Fruit fly (Drosophila melanogaster) whole organism, prepupa: ENCODE measurements around the gene CG9098.
A peak's percentile ranks its signal among the peaks of the same experiment; 100 is the strongest.

Experiments used
- Blimp-1 ChIP-seq: fragments of 200-800 bp; sonication (Bioruptor generic); optimal IDR thresholded peaks from 3 replicates; lab custom pipeline; 2017; ENCODE audit warnings: missing biosample characterization, missing genetic modification characterization, mild to moderate bottlenecking, moderate library complexity, missing genetic modification reagents
- CG10669 ChIP-seq: fragments of 200-800 bp; sonication (Bioruptor generic); optimal IDR thresholded peaks from 3 replicates; lab custom pipeline; 2018; ENCODE audit warnings: missing biosample characterization, mild to moderate bottlenecking, missing genetic modification characterization, moderate library complexity
- CG15336 ChIP-seq: fragments of 200-800 bp; sonication (Bioruptor generic); IDR thresholded peaks from 2 replicates; pipeline ENCODE4 v1.3.6; 2022; ENCODE audit warnings: missing biosample characterization, missing genetic modification characterization
- CG1621 ChIP-seq: fragments of 200-800 bp; sonication (Bioruptor generic); optimal IDR thresholded peaks from 3 replicates; lab custom pipeline; 2018; ENCODE audit warnings: missing biosample characterization, mild to moderate bottlenecking, missing genetic modification characterization
- CG32006 ChIP-seq: fragments of 200-800 bp; sonication (Bioruptor generic); optimal IDR thresholded peaks from 3 replicates; lab custom pipeline; 2017; ENCODE audit warnings: missing biosample characterization, mild to moderate bottlenecking, missing genetic modification characterization
- CG34406 ChIP-seq: fragments of 200-800 bp; sonication (Bioruptor generic); optimal IDR thresholded peaks from 3 replicates; lab custom pipeline; 2016; ENCODE audit warnings: missing biosample characterization, missing genetic modification characterization
- CG4318 ChIP-seq: fragments of 200-800 bp; sonication (Bioruptor generic); optimal IDR thresholded peaks from 3 replicates; lab custom pipeline; 2017; ENCODE audit warnings: missing biosample characterization, mild to moderate bottlenecking, missing genetic modification characterization
- CG6163 ChIP-seq: fragments of 200-800 bp; sonication (Bioruptor generic); IDR thresholded peaks from 3 replicates; pipeline ENCODE4 v1.3.6; 2022; ENCODE audit warnings: missing biosample characterization, missing genetic modification characterization
- CG6276 ChIP-seq: fragments of 200-800 bp; sonication (Bioruptor generic); optimal IDR thresholded peaks from 2 replicates; lab custom pipeline; 2017; ENCODE audit warnings: missing biosample characterization, mild to moderate bottlenecking, missing genetic modification characterization
- CG6808 ChIP-seq: fragments of 200-800 bp; sonication (Bioruptor generic); optimal IDR thresholded peaks from 3 replicates; lab custom pipeline; 2017; ENCODE audit warnings: missing biosample characterization, missing genetic modification characterization, mild to moderate bottlenecking, moderate library complexity, missing genetic modification reagents
- CG6854 ChIP-seq: fragments of 200-800 bp; sonication (Bioruptor generic); optimal IDR thresholded peaks from 2 replicates; lab custom pipeline; 2017; ENCODE audit warnings: missing biosample characterization, mild to moderate bottlenecking, missing genetic modification characterization
- CG7368 ChIP-seq: fragments of 200-800 bp; sonication (Bioruptor generic); optimal IDR thresholded peaks from 3 replicates; lab custom pipeline; 2016; ENCODE audit warnings: missing biosample characterization, missing genetic modification characterization
- CG8119 ChIP-seq: fragments of 200-800 bp; sonication (Bioruptor generic); IDR thresholded peaks from 3 replicates; pipeline ENCODE4 v1.3.6; 2022; ENCODE audit warnings: missing biosample characterization, missing genetic modification characterization
- CG8319 ChIP-seq: fragments of 200-800 bp; sonication (Bioruptor generic); optimal IDR thresholded peaks from 3 replicates; lab custom pipeline; 2016; ENCODE audit warnings: missing biosample characterization, missing genetic modification characterization
- CG8632 ChIP-seq: fragments of 200-800 bp; sonication (Bioruptor generic); optimal IDR thresholded peaks from 3 replicates; lab custom pipeline; 2016; ENCODE audit warnings: missing biosample characterization, missing genetic modification characterization
- CG9139 ChIP-seq: fragments of 200-800 bp; sonication (Bioruptor generic); optimal IDR thresholded peaks from 3 replicates; lab custom pipeline; 2017; ENCODE audit warnings: missing biosample characterization, mild to moderate bottlenecking, missing genetic modification characterization
- Eip75B ChIP-seq: fragments of 200-800 bp; sonication (Bioruptor generic); optimal IDR thresholded peaks from 3 replicates; lab custom pipeline; 2016; ENCODE audit warnings: missing biosample characterization, missing genetic modification characterization
- Eip78C ChIP-seq: fragments of 200-800 bp; sonication (Bioruptor generic); peaks from one replicate; lab custom pipeline; 2016; ENCODE audit warnings: missing biosample characterization, missing genetic modification characterization
- Ets21C ChIP-seq: fragments of 200-800 bp; sonication (Bioruptor generic); optimal IDR thresholded peaks from 3 replicates; lab custom pipeline; 2016; ENCODE audit warnings: missing biosample characterization, missing genetic modification characterization
- Ets96B ChIP-seq: fragments of 200-800 bp; optimal IDR thresholded peaks from 2 replicates; lab custom pipeline; 2019; ENCODE audit warnings: missing biosample characterization, mild to moderate bottlenecking, missing genetic modification characterization, moderate library complexity
- Hr38 ChIP-seq: sonication (Bioruptor generic); optimal IDR thresholded peaks from 2 replicates; lab custom pipeline; 2016; ENCODE audit warnings: missing biosample characterization, missing genetic modification characterization
- Hr39 ChIP-seq: fragments of 200-800 bp; sonication (Bioruptor generic); optimal IDR thresholded peaks from 2 replicates; lab custom pipeline; 2016; ENCODE audit warnings: missing biosample characterization, missing genetic modification characterization
- Lpt ChIP-seq: fragments of 200-800 bp; sonication (Bioruptor generic); optimal IDR thresholded peaks from 3 replicates; lab custom pipeline; 2016; ENCODE audit warnings: missing biosample characterization, missing genetic modification characterization
- Met ChIP-seq: fragments of 200-800 bp; sonication (Bioruptor generic); optimal IDR thresholded peaks from 3 replicates; lab custom pipeline; 2016; ENCODE audit warnings: missing biosample characterization, missing genetic modification characterization
- Smox ChIP-seq: fragments of 200-800 bp; sonication (Bioruptor generic); optimal IDR thresholded peaks from 3 replicates; lab custom pipeline; 2016; ENCODE audit warnings: missing biosample characterization, missing genetic modification characterization
- Sox14 ChIP-seq: fragments of 200-800 bp; sonication (Bioruptor generic); optimal IDR thresholded peaks from 3 replicates; lab custom pipeline; 2016; ENCODE audit warnings: missing biosample characterization, missing genetic modification characterization
- achi ChIP-seq: fragments of 200-800 bp; sonication (Bioruptor generic); optimal IDR thresholded peaks from 3 replicates; lab custom pipeline; 2016; ENCODE audit warnings: missing biosample characterization, missing genetic modification characterization
- cyc ChIP-seq: fragments of 200-800 bp; sonication (Bioruptor generic); optimal IDR thresholded peaks from 3 replicates; lab custom pipeline; 2016; ENCODE audit warnings: missing biosample characterization, missing genetic modification characterization
- dsx ChIP-seq: fragments of 200-800 bp; optimal IDR thresholded peaks from 3 replicates; lab custom pipeline; 2019; ENCODE audit warnings: missing biosample characterization, mild to moderate bottlenecking, missing genetic modification characterization, moderate library complexity; ENCODE audit not compliant: poor library complexity, severe bottlenecking
- eg ChIP-seq: fragments of 200-800 bp; sonication (Bioruptor generic); IDR thresholded peaks from 3 replicates; pipeline ENCODE4 v1.3.6; 2022; ENCODE audit warnings: missing biosample characterization, missing genetic modification characterization
- esn ChIP-seq: fragments of 200-800 bp; sonication (Bioruptor generic); optimal IDR thresholded peaks from 2 replicates; lab custom pipeline; 2016; ENCODE audit warnings: missing biosample characterization, mild to moderate bottlenecking, missing genetic modification characterization, moderate library complexity
- fd59A ChIP-seq: fragments of 200-800 bp; sonication (Bioruptor generic); optimal IDR thresholded peaks from 2 replicates; lab custom pipeline; 2017; ENCODE audit warnings: missing biosample characterization, mild to moderate bottlenecking, missing genetic modification characterization, missing genetic modification reagents
- fd85E ChIP-seq: fragments of 200-800 bp; sonication (Bioruptor generic); optimal IDR thresholded peaks from 3 replicates; lab custom pipeline; 2016; ENCODE audit warnings: missing biosample characterization, missing genetic modification characterization
- lz ChIP-seq: fragments of 200-800 bp; sonication (Bioruptor generic); optimal IDR thresholded peaks from 3 replicates; lab custom pipeline; 2016; ENCODE audit warnings: missing biosample characterization, missing genetic modification characterization
- net ChIP-seq: fragments of 200-800 bp; sonication (Bioruptor generic); optimal IDR thresholded peaks from 3 replicates; lab custom pipeline; 2016; ENCODE audit warnings: missing biosample characterization, missing genetic modification characterization
- salr ChIP-seq, 2 experiments: fragments of 200-800 bp; sonication (Bioruptor generic); optimal IDR thresholded peaks; 3 replicates each; lab custom pipeline; 2016 to 2018; ENCODE audit warnings: missing biosample characterization in 2 of 2, missing genetic modification characterization in 2 of 2, mild to moderate bottlenecking in 1 of 2
- spab ChIP-seq: fragments of 200-800 bp; sonication (Bioruptor generic); optimal IDR thresholded peaks from 2 replicates; lab custom pipeline; 2017; ENCODE audit warnings: missing biosample characterization, mild to moderate bottlenecking, missing genetic modification characterization, missing genetic modification reagents
- ss ChIP-seq, 2 experiments: fragments of 200-800 bp; sonication (Bioruptor generic); optimal IDR thresholded peaks; 2 replicates in 1 of 2; 3 replicates in 1 of 2; lab custom pipeline; 2017 to 2018; ENCODE audit warnings: mild to moderate bottlenecking in 2 of 2, missing biosample characterization in 2 of 2, missing genetic modification characterization in 2 of 2, moderate library complexity in 1 of 2
- svp ChIP-seq: fragments of 200-800 bp; sonication (Bioruptor generic); peaks from one replicate; lab custom pipeline; 2016; ENCODE audit warnings: missing biosample characterization, missing genetic modification characterization
- topi ChIP-seq: fragments of 200-800 bp; sonication (Bioruptor generic); optimal IDR thresholded peaks from 3 replicates; lab custom pipeline; 2016; ENCODE audit warnings: missing biosample characterization, missing genetic modification characterization
- vri ChIP-seq: fragments of 200-800 bp; sonication (Bioruptor generic); optimal IDR thresholded peaks from 3 replicates; lab custom pipeline; 2016; ENCODE audit warnings: missing biosample characterization, mild to moderate bottlenecking, missing genetic modification characterization

CG9098 gene

DNA sequence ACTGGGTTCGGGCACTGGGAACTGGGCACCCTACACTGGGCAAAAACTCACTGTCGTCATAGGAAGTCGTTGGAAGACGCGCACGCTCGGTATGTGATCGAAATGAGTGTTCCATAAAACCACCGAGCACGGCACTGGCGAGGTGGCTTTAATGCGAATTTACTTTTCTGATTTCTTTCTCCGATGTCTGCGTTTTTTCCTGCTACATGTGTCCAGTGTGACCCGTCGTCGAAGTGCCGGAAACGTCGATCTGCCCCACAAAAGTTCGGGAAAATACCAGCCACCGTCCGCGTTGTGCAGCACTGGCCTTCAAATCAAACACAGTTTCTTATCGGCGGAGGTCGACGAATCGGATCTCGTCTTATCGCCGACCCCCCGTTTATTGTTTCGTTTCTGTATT lies 12.9 kb downstream of the CG9098 start, which contains the start of gene Kdm5:
Kdm5 (minus strand) TSS at position 255 of the 400 bp plus-strand sequence.
- TF ChIP-seq Eip75B (GFP tag; lab: Kevin White, UChicago) (peak; percentile 17), CG15336 (GFP tag; lab: Robert Waterston, UW) (peak; percentile 45; the same call in 1 of the 2 replicates), CG6163 (GFP tag; lab: Robert Waterston, UW) (0 out of 3 replicates have a peak, but pooled peaks have one; percentile 16), CG8119 (GFP tag; lab: Robert Waterston, UW) (0 out of 3 replicates have a peak, but pooled peaks have one; percentile 26), CG1621 (tag; lab: Kevin White, UChicago) (no peak), Eip78C (GFP tag; lab: Kevin White, UChicago) (peak; percentile 43), vri (GFP tag; lab: Kevin White, UChicago) (peak; percentile 28), Hr39 (GFP tag; lab: Kevin White, UChicago) (no peak), esn (GFP tag; lab: Kevin White, UChicago) (peak; percentile 23), dsx (GFP tag; lab: Kevin White, UChicago) (no peak), Met (GFP tag; lab: Kevin White, UChicago) (peak; percentile 17), Ets21C (no peak), Hr38 (GFP tag; lab: Kevin White, UChicago) (no peak), Sox14 (GFP tag; lab: Kevin White, UChicago) (peak; percentile 41), CG4318 (GFP tag; lab: Kevin White, UChicago) (no peak), fd85E (GFP tag; lab: Kevin White, UChicago) (no peak), Ets96B (no peak), ss (GFP tag; optimal IDR thresholded peaks at IDR 0.05; lab: Kevin White, UChicago) (peak in 1 of 2 experiments; percentile 7), Smox (GFP tag; lab: Kevin White, UChicago) (no peak), eg (peak; percentile 41; the same call in 1 of the 3 replicates), Lpt (GFP tag; lab: Kevin White, UChicago) (no peak), topi (GFP tag; lab: Kevin White, UChicago) (no peak), svp (GFP tag; lab: Kevin White, UChicago) (peak; percentile 96), CG6854 (GFP tag; lab: Kevin White, UChicago) (peak; percentile 20)

DNA sequence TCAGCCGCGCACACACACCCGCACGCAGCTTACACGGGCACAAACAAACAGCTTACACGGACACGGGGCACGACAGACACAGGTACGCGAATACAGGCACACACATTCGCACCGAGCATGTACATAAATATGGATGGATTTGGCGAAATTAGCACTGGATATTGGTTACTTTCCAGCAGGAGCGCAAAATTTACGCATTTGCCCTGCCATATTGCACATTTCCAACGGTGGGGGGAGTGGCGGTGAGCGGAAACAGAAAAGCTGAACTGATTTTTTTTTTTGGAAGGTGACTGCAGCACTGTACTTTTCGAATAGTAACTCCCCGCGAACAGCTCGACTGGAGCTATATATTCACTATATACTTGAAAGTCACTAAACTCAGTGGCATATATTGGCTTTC lies 13.8 kb downstream of the CG9098 start:
- TF ChIP-seq CG15336 (GFP tag; lab: Robert Waterston, UW) (peak; percentile 11; the same call in 1 of the 2 replicates), Eip75B (GFP tag; lab: Kevin White, UChicago) (no peak)

DNA sequence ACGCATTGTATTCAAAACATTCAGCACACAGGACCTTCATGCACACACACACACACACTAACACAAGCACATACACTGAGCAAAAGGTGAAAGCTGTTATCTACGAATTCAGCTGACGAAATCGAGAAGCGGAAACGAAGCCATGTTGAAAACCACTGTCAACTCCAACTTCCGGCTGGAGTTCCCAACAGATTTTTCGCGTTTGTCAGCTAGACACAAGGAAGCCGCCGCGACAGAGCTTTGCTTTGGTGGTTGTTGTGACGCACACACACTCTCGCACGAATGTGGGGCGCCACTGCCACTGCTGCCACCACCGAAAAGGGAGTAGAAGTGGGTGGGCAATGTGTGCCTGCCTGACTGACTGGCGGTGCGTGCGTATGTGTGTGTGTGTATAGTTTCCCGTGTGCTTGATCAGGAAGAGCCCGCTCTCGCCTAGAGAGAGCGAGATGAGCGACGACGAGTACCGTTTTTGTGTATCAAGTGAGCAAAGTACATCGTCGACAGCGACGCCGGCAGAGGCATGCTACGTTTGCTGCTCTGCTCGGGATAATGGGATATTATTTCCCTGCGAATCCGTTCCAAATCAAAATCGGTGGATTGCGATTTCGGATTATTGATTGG lies 14.4 kb downstream of the CG9098 start:
- no peak for TF ChIP-seq Met (GFP tag; lab: Kevin White, UChicago)
- peak; percentile 69 for TF ChIP-seq CG6854 (GFP tag; lab: Kevin White, UChicago)
- peak; percentile 12 for TF ChIP-seq CG7368 (GFP tag; lab: Kevin White, UChicago)
- TF ChIP-seq esn (GFP tag; lab: Kevin White, UChicago) = peak; percentile 45
- no peak for TF ChIP-seq dsx (GFP tag; lab: Kevin White, UChicago)
- TF ChIP-seq Lpt (GFP tag; lab: Kevin White, UChicago) = no peak
- TF ChIP-seq salr (GFP tag; optimal IDR thresholded peaks at IDR 0.05; lab: Kevin White, UChicago) = peak in 1 of 2 experiments; percentile 8
- TF ChIP-seq Blimp-1 (GFP tag; lab: Kevin White, UChicago) = peak; percentile 50
- peak; percentile 71 for TF ChIP-seq Eip78C (GFP tag; lab: Kevin White, UChicago)
- TF ChIP-seq CG10669 = peak; percentile 39
- TF ChIP-seq CG8119 (GFP tag; lab: Robert Waterston, UW) = peak; percentile 35; the same call in 1 of the 3 replicates
- TF ChIP-seq CG9139 = peak; percentile 57
- TF ChIP-seq lz (GFP tag; lab: Kevin White, UChicago) = no peak
- peak; percentile 60 for TF ChIP-seq CG6808 (GFP tag; lab: Kevin White, UChicago)
- TF ChIP-seq CG8319 (GFP tag; lab: Kevin White, UChicago) = peak; percentile 12
- peak; percentile 16 for TF ChIP-seq fd59A (GFP tag; lab: Kevin White, UChicago)
- no peak for TF ChIP-seq CG32006
- TF ChIP-seq CG6276 = peak; percentile 22
- TF ChIP-seq achi (GFP tag; lab: Kevin White, UChicago) = peak; percentile 72
- TF ChIP-seq CG8632 (GFP tag; lab: Kevin White, UChicago) = peak; percentile 44
- TF ChIP-seq CG15336 (GFP tag; lab: Robert Waterston, UW) = no peak
- TF ChIP-seq CG34406 (GFP tag; lab: Kevin White, UChicago) = peak; percentile 29
- 0 out of 3 replicates have a peak, but pooled peaks have one; percentile 50 for TF ChIP-seq CG6163 (GFP tag; lab: Robert Waterston, UW)
- no peak for TF ChIP-seq cyc
- TF ChIP-seq net (GFP tag; lab: Kevin White, UChicago) = no peak
- no peak for TF ChIP-seq svp (GFP tag; lab: Kevin White, UChicago)
- TF ChIP-seq CG1621 (tag; lab: Kevin White, UChicago) = peak; percentile 37
- peak; percentile 55 for TF ChIP-seq spab (GFP tag; lab: Kevin White, UChicago)
- TF ChIP-seq ss (GFP tag; optimal IDR thresholded peaks at IDR 0.05; lab: Kevin White, UChicago) = peak; percentile 30 to 78
